Fruit fly (Drosophila melanogaster) whole organism, embryonic: ENCODE measurements around the gene CG43054.

Experiments
- B-H1 ChIP-seq: fragments of 200-800 bp; sonication (Bioruptor generic); IDR thresholded peaks from 3 replicates; pipeline ENCODE4 v1.3.6; 2022; ENCODE audit warnings: missing biosample characterization, missing genetic modification characterization
- Blimp-1 ChIP-seq: fragments of 200-800 bp; sonication (Bioruptor generic); optimal IDR thresholded peaks from 3 replicates; lab custom pipeline; 2018; ENCODE audit warnings: missing biosample characterization, missing genetic modification characterization, mild to moderate bottlenecking, moderate library complexity, missing genetic modification reagents
- CG10274 ChIP-seq: fragments of 200-800 bp; sonication (Bioruptor generic); optimal IDR thresholded peaks from 3 replicates; lab custom pipeline; 2017; ENCODE audit warnings: missing biosample characterization, mild to moderate bottlenecking, missing genetic modification characterization
- CG10979 ChIP-seq: fragments of 200-800 bp; sonication (Bioruptor generic); optimal IDR thresholded peaks from 2 replicates; lab custom pipeline; 2018; ENCODE audit warnings: missing biosample characterization, mild to moderate bottlenecking, missing genetic modification characterization, moderate library complexity
- CG11456 ChIP-seq: fragments of 200-800 bp; sonication (Bioruptor generic); IDR thresholded peaks from 3 replicates; pipeline ENCODE4 v1.3.6; 2022; ENCODE audit warnings: missing biosample characterization, missing genetic modification characterization
- CG11696 ChIP-seq: fragments of 200-800 bp; sonication (Bioruptor generic); IDR thresholded peaks from 2 replicates; pipeline ENCODE4 v1.3.6; 2022; ENCODE audit warnings: missing biosample characterization, missing genetic modification characterization
- CG13775 ChIP-seq: fragments of 200-800 bp; sonication (Bioruptor generic); optimal IDR thresholded peaks from 3 replicates; lab custom pipeline; 2017; ENCODE audit warnings: missing biosample characterization, mild to moderate bottlenecking, missing genetic modification characterization
- CG14441 ChIP-seq: fragments of 200-800 bp; sonication (Bioruptor generic); IDR thresholded peaks from 2 replicates; pipeline ENCODE4 v1.3.6; 2022; ENCODE audit warnings: missing biosample characterization, missing genetic modification characterization
- CG14710 ChIP-seq: fragments of 200-800 bp; sonication (Bioruptor generic); optimal IDR thresholded peaks from 3 replicates; lab custom pipeline; 2019; ENCODE audit warnings: missing biosample characterization, mild to moderate bottlenecking, missing genetic modification characterization, moderate library complexity
- CG15011 ChIP-seq: fragments of 200-800 bp; sonication (Bioruptor generic); optimal IDR thresholded peaks from 3 replicates; lab custom pipeline; 2018; ENCODE audit warnings: missing biosample characterization, mild to moderate bottlenecking, missing genetic modification characterization
- CG15514 ChIP-seq: fragments of 200-800 bp; sonication (Bioruptor generic); optimal IDR thresholded peaks from 3 replicates; lab custom pipeline; 2017; ENCODE audit warnings: missing biosample characterization, missing genetic modification characterization, mild to moderate bottlenecking, moderate library complexity, missing genetic modification reagents
- CG16815 ChIP-seq: fragments of 200-800 bp; sonication (Bioruptor generic); optimal IDR thresholded peaks from 3 replicates; lab custom pipeline; 2017; ENCODE audit warnings: missing biosample characterization, mild to moderate bottlenecking, missing genetic modification characterization
- CG1792 ChIP-seq: fragments of 200-800 bp; sonication (Bioruptor generic); optimal IDR thresholded peaks from 2 replicates; lab custom pipeline; 2016; ENCODE audit warnings: missing biosample characterization, missing genetic modification characterization
- CG18764 ChIP-seq: fragments of 200-800 bp; sonication (Bioruptor generic); optimal IDR thresholded peaks from 3 replicates; lab custom pipeline; 2016; ENCODE audit warnings: missing biosample characterization, missing genetic modification characterization
- CG2889 ChIP-seq: fragments of 200-800 bp; sonication (Bioruptor generic); IDR thresholded peaks from 3 replicates; pipeline ENCODE4 v1.3.6; 2022; ENCODE audit warnings: missing biosample characterization, missing genetic modification characterization
- CG30020 ChIP-seq: fragments of 200-800 bp; optimal IDR thresholded peaks from 2 replicates; lab custom pipeline; 2019; ENCODE audit warnings: missing biosample characterization, mild to moderate bottlenecking, missing genetic modification characterization, moderate library complexity
- CG30403 ChIP-seq: fragments of 200-800 bp; sonication (Bioruptor generic); optimal IDR thresholded peaks from 3 replicates; lab custom pipeline; 2016; ENCODE audit warnings: missing biosample characterization, missing genetic modification characterization
- CG34224 ChIP-seq: fragments of 200-800 bp; sonication (Bioruptor generic); IDR thresholded peaks from 3 replicates; pipeline ENCODE4 v1.3.6; 2022; ENCODE audit warnings: missing biosample characterization, missing genetic modification characterization; ENCODE audit not compliant: partially characterized antibody
- CG6683 ChIP-seq: fragments of 200-800 bp; sonication (Bioruptor generic); optimal IDR thresholded peaks from 2 replicates; lab custom pipeline; 2017; ENCODE audit warnings: missing biosample characterization, mild to moderate bottlenecking, missing genetic modification characterization, missing genetic modification reagents
- CG8089 ChIP-seq: fragments of 200-800 bp; sonication (Bioruptor generic); optimal IDR thresholded peaks from 3 replicates; lab custom pipeline; 2016; ENCODE audit warnings: missing biosample characterization, missing genetic modification characterization
- CG8359 ChIP-seq: fragments of 200-800 bp; sonication (Bioruptor generic); optimal IDR thresholded peaks from 2 replicates; lab custom pipeline; 2017; ENCODE audit warnings: missing biosample characterization, mild to moderate bottlenecking, missing genetic modification characterization, borderline replicate concordance
- CG9876 ChIP-seq: fragments of 200-800 bp; sonication (Bioruptor generic); optimal IDR thresholded peaks from 2 replicates; lab custom pipeline; 2016; ENCODE audit warnings: missing biosample characterization, missing genetic modification characterization
- CoRest ChIP-seq: fragments of 200-800 bp; sonication (Bioruptor generic); optimal IDR thresholded peaks from 3 replicates; lab custom pipeline; 2018; ENCODE audit warnings: missing biosample characterization, mild to moderate bottlenecking, missing genetic modification characterization, moderate library complexity
- Dip3 ChIP-seq: fragments of 200-800 bp; sonication (Bioruptor generic); optimal IDR thresholded peaks from 3 replicates; lab custom pipeline; 2016; ENCODE audit warnings: missing biosample characterization, missing genetic modification characterization
- Dp ChIP-seq: fragments of 200-800 bp; sonication (Bioruptor generic); optimal IDR thresholded peaks from 2 replicates; lab custom pipeline; 2018; ENCODE audit warnings: missing biosample characterization, mild to moderate bottlenecking, missing genetic modification characterization, moderate library complexity
- Lpt ChIP-seq: fragments of >200 bp; optimal IDR thresholded peaks from 2 replicates; lab custom pipeline; 2018; ENCODE audit warnings: missing biosample characterization, missing genetic modification characterization
- Max ChIP-seq: fragments of 200-800 bp; sonication (Bioruptor generic); optimal IDR thresholded peaks from 2 replicates; lab custom pipeline; 2016; ENCODE audit warnings: missing biosample characterization, mild to moderate bottlenecking, missing genetic modification characterization
- Med ChIP-seq: fragments of 200-800 bp; sonication (Bioruptor generic); peaks from one replicate; lab custom pipeline; 2016; ENCODE audit warnings: missing biosample characterization, missing genetic modification characterization, mild to moderate bottlenecking, inconsistent platforms, moderate library complexity
- Mes4 ChIP-seq: fragments of 200-800 bp; sonication (Bioruptor generic); optimal IDR thresholded peaks from 2 replicates; lab custom pipeline; 2016; ENCODE audit warnings: missing biosample characterization, missing genetic modification characterization
- Nf-YA ChIP-seq: fragments of 200-800 bp; sonication (Bioruptor generic); IDR thresholded peaks from 2 replicates; pipeline ENCODE4 v1.3.6; 2022; ENCODE audit warnings: missing biosample characterization, missing genetic modification characterization
- Oli ChIP-seq: fragments of 200-800 bp; sonication (Bioruptor generic); optimal IDR thresholded peaks from 2 replicates; lab custom pipeline; 2018; ENCODE audit warnings: missing biosample characterization, mild to moderate bottlenecking, missing genetic modification characterization, moderate library complexity
- Poxn ChIP-seq: fragments of 200-800 bp; sonication (Bioruptor generic); IDR thresholded peaks from 2 replicates; pipeline ENCODE4 v1.3.6; 2022; ENCODE audit warnings: missing biosample characterization, missing genetic modification characterization
- Spps ChIP-seq: fragments of 200-800 bp; sonication (Bioruptor generic); optimal IDR thresholded peaks from 2 replicates; lab custom pipeline; 2018; ENCODE audit warnings: missing biosample characterization, mild to moderate bottlenecking, missing genetic modification characterization
- ase ChIP-seq: fragments of 200-800 bp; sonication (Bioruptor generic); IDR thresholded peaks from 3 replicates; pipeline ENCODE4 v1.3.6; 2022; ENCODE audit warnings: missing biosample characterization, missing genetic modification characterization
- bigmax ChIP-seq: fragments of 200-800 bp; sonication (Bioruptor generic); optimal IDR thresholded peaks from 2 replicates; lab custom pipeline; 2018; ENCODE audit warnings: missing biosample characterization, mild to moderate bottlenecking, missing genetic modification characterization
- disco-r ChIP-seq: fragments of 200-800 bp; sonication (Bioruptor generic); optimal IDR thresholded peaks from 2 replicates; lab custom pipeline; 2016; ENCODE audit warnings: missing biosample characterization, missing genetic modification characterization
- en ChIP-seq: fragments of 200-800 bp; sonication (Bioruptor generic); optimal IDR thresholded peaks from 2 replicates; lab custom pipeline; 2016; ENCODE audit warnings: missing biosample characterization, missing genetic modification characterization
- eve ChIP-seq, 2 experiments: fragments of >200 bp; optimal IDR thresholded peaks; 2 replicates each; lab custom pipeline; 2017; ENCODE audit warnings: missing biosample characterization in 2 of 2, missing genetic modification characterization in 2 of 2
- gcm2 ChIP-seq: fragments of 200-800 bp; sonication (Bioruptor generic); optimal IDR thresholded peaks from 2 replicates; lab custom pipeline; 2016; ENCODE audit warnings: missing biosample characterization, missing genetic modification characterization
- gem ChIP-seq: fragments of 200-800 bp; sonication (Bioruptor generic); optimal IDR thresholded peaks from 2 replicates; lab custom pipeline; 2019; ENCODE audit warnings: missing biosample characterization, mild to moderate bottlenecking, missing genetic modification characterization, moderate library complexity
- jumu ChIP-seq: fragments of 200-800 bp; sonication (Bioruptor generic); optimal IDR thresholded peaks from 3 replicates; lab custom pipeline; 2016; ENCODE audit warnings: missing biosample characterization, missing genetic modification characterization
- klu ChIP-seq: fragments of 200-800 bp; sonication (Bioruptor generic); IDR thresholded peaks from 2 replicates; pipeline ENCODE4 v1.3.6; 2022; ENCODE audit warnings: missing biosample characterization, missing genetic modification characterization
- lola ChIP-seq, 3 experiments: fragments of >200 bp in 2 of 3; fragments of 200-800 bp in 1 of 3; sonication (Bioruptor generic) in 1 of 3; optimal IDR thresholded peaks; 2 replicates each; lab custom pipeline; 2017 to 2019; ENCODE audit warnings: missing biosample characterization in 3 of 3, missing genetic modification characterization in 3 of 3, mild to moderate bottlenecking in 1 of 3, moderate library complexity in 1 of 3
- mirr ChIP-seq: fragments of 200-800 bp; sonication (Bioruptor generic); optimal IDR thresholded peaks from 3 replicates; lab custom pipeline; 2018; ENCODE audit warnings: missing biosample characterization, mild to moderate bottlenecking, missing genetic modification characterization
- nmo ChIP-seq: fragments of 200-800 bp; sonication (Bioruptor generic); optimal IDR thresholded peaks from 2 replicates; lab custom pipeline; 2018; ENCODE audit warnings: missing biosample characterization, mild to moderate bottlenecking, missing genetic modification characterization, moderate library complexity
- peb ChIP-seq: fragments of 200-800 bp; sonication (Bioruptor generic); IDR thresholded peaks from 2 replicates; pipeline ENCODE4 v1.3.6; 2022; ENCODE audit warnings: missing biosample characterization, missing genetic modification characterization
- pros ChIP-seq: fragments of 200-800 bp; sonication (Bioruptor generic); optimal IDR thresholded peaks from 3 replicates; lab custom pipeline; 2019; ENCODE audit warnings: missing biosample characterization, mild to moderate bottlenecking, missing genetic modification characterization, moderate library complexity
- sim ChIP-seq: fragments of 200-800 bp; sonication (Bioruptor generic); IDR thresholded peaks from 2 replicates; pipeline ENCODE4 v1.3.6; 2022; ENCODE audit warnings: missing biosample characterization, missing genetic modification characterization
- wek ChIP-seq: fragments of 200-800 bp; sonication (Bioruptor generic); optimal IDR thresholded peaks from 3 replicates; lab custom pipeline; 2018; ENCODE audit warnings: missing biosample characterization, mild to moderate bottlenecking, missing genetic modification characterization, moderate library complexity

Gene CG43054

DNA sequence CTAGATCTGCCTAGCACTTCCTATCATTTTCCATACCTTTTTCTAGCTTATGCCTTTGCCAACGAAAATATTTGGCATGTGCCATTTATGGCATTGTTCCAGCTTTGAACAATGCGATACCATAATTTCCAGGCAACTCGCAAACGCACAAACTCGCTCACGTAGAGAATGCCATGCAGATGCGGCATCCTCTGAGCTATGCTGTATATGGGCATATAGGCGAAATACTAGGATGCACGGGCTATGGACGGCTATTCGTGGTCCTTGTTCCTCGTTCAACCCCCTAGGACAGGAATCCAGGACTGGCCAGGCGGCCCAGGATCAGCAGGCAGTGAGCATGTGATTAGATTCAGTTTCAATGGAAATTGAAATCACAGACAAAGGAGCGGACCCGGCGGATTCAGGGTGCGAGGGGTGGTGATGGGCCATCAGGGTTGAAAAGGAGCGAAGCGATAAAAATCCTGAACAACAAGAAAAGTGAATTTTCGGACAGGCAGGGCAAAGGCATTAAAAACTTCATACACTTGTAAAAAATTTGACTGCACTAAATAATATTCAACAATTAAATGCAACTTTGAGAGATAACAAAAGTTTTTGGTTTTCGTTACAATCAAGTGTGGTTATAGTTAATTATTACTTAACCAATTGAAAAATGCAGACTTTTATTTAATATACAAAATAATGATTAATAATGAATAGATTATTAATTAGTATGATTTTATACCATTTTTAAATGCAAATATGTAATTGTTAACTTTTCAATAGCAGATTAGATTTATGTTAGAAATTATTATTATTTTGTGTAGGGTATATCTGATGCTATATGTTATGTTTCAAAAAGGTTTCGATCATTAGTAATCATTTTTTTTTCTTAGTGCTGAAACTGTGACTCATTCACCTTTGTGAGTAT, 39.2 kb upstream of the CG43054 start (continued):
- no peak for TF ChIP-seq Dp (GFP tag; lab: Kevin White, UChicago)
- TF ChIP-seq pros (GFP tag; lab: Kevin White, UChicago), result peak; percentile 60
- no peak for TF ChIP-seq Lpt (GFP tag; lab: Kevin White, UChicago)
- no peak for TF ChIP-seq CG18764 (GFP tag; lab: Kevin White, UChicago)
- no peak for TF ChIP-seq bigmax
- no peak for TF ChIP-seq CG15011
- peak; percentile 79 for TF ChIP-seq CG10979 (tag; lab: Kevin White, UChicago)
- TF ChIP-seq wek (GFP tag; lab: Kevin White, UChicago), result no peak
- peak; percentile 82 for TF ChIP-seq nmo (GFP tag; lab: Kevin White, UChicago)
- TF ChIP-seq disco-r (GFP tag; lab: Kevin White, UChicago), result no peak
- no peak for TF ChIP-seq klu (GFP tag; lab: Robert Waterston, UW)
- TF ChIP-seq Spps (tag; lab: Kevin White, UChicago), result peak; percentile 13
- no peak for TF ChIP-seq CG10274
- TF ChIP-seq peb (GFP tag; lab: Robert Waterston, UW), result no peak
- TF ChIP-seq CG11456 (GFP tag; lab: Robert Waterston, UW), result 0 out of 3 replicates have a peak, but pooled peaks have one; percentile 55
- peak; percentile 16 for TF ChIP-seq CG6683 (GFP tag; lab: Kevin White, UChicago)
- no peak for TF ChIP-seq eve (GFP tag; optimal IDR thresholded peaks at IDR 0.05; lab: Kevin White, UChicago)
- no peak for TF ChIP-seq CG2889
- no peak for TF ChIP-seq jumu
- no peak for TF ChIP-seq CG1792 (GFP tag; lab: Kevin White, UChicago)
- no peak for TF ChIP-seq gcm2 (GFP tag; lab: Kevin White, UChicago)
- TF ChIP-seq Med (GFP tag; lab: Kevin White, UChicago), result peak; percentile 58
- TF ChIP-seq gem (tag; lab: Kevin White, UChicago), result peak; percentile 82
- peak; percentile 34 for TF ChIP-seq CG16815
- no peak for TF ChIP-seq CG11696
- no peak for TF ChIP-seq CG8089 (GFP tag; lab: Kevin White, UChicago)
- no peak for TF ChIP-seq B-H1
- TF ChIP-seq Poxn (GFP tag; lab: Robert Waterston, UW), result no peak
- TF ChIP-seq CG8359 (GFP tag; lab: Kevin White, UChicago), result no peak
- peak; percentile 14 for TF ChIP-seq mirr (GFP tag; lab: Kevin White, UChicago)
- no peak for TF ChIP-seq Nf-YA (GFP tag; lab: Robert Waterston, UW)
- no peak for TF ChIP-seq en (GFP tag; lab: Kevin White, UChicago)
- peak; percentile 54 for TF ChIP-seq CG30403 (GFP tag; lab: Kevin White, UChicago)
- no peak for TF ChIP-seq ase
- no peak for TF ChIP-seq Mes4 (GFP tag; lab: Kevin White, UChicago)
- peak in 1 of 3 experiments; percentile 84 for TF ChIP-seq lola (GFP tag; optimal IDR thresholded peaks at IDR 0.05; lab: Kevin White, UChicago)
- no peak for TF ChIP-seq CG14441
- TF ChIP-seq CG9876 (GFP tag; lab: Kevin White, UChicago), result no peak
- peak; percentile 13 for TF ChIP-seq CG13775
- TF ChIP-seq CG34224, result no peak
- TF ChIP-seq Dip3 (GFP tag; lab: Kevin White, UChicago), result no peak
- TF ChIP-seq Oli (tag; lab: Kevin White, UChicago), result peak; percentile 81
- TF ChIP-seq Max (GFP tag; lab: Kevin White, UChicago), result no peak
- no peak for TF ChIP-seq CG30020
- TF ChIP-seq sim (GFP tag; lab: Robert Waterston, UW), result no peak
- TF ChIP-seq CoRest (tag; lab: Kevin White, UChicago), result peak; percentile 80
- peak; percentile 67 for TF ChIP-seq Blimp-1 (GFP tag; lab: Kevin White, UChicago)
- peak; percentile 79 for TF ChIP-seq CG14710 (tag; lab: Kevin White, UChicago)
- no peak for TF ChIP-seq CG15514 (GFP tag; lab: Kevin White, UChicago)
